Worm (Caenorhabditis elegans) whole organism, L3 larva: Measurements from ENCODE around the gene dct-19.

ENCODE experiments used
- R02D3.7 ChIP-seq: fragments of 150-350 bp; optimal IDR thresholded peaks from 2 replicates; lab custom pipeline; 2014; ENCODE audit warnings: missing biosample characterization, missing genetic modification characterization
- ZK546.5 ChIP-seq: sonication (generic microtip); optimal IDR thresholded peaks from 2 replicates; lab custom pipeline; 2017; ENCODE audit warnings: missing biosample characterization, missing genetic modification characterization
- aly-2 ChIP-seq: fragments of 150-350 bp; optimal IDR thresholded peaks from 2 replicates; lab custom pipeline; 2014; ENCODE audit warnings: missing biosample characterization, missing genetic modification characterization
- ama-1 ChIP-seq: fragments of 150-350 bp; optimal IDR thresholded peaks from 2 replicates; lab custom pipeline; 2018
- ceh-82 ChIP-seq: fragments of 150-350 bp; optimal IDR thresholded peaks from 2 replicates; lab custom pipeline; 2014; ENCODE audit warnings: missing biosample characterization, missing genetic modification characterization
- daf-12 ChIP-seq: fragments of 150-350 bp; optimal IDR thresholded peaks from 2 replicates; lab custom pipeline; 2014; ENCODE audit warnings: missing biosample characterization, missing genetic modification reagents, missing genetic modification characterization
- elt-1 ChIP-seq: fragments of 150-350 bp; optimal IDR thresholded peaks from 2 replicates; lab custom pipeline; 2014; ENCODE audit warnings: missing biosample characterization, missing genetic modification characterization
- elt-2 ChIP-seq: sonication (generic microtip); optimal IDR thresholded peaks from 2 replicates; lab custom pipeline; 2016; ENCODE audit warnings: missing genetic modification reagents, mild to moderate bottlenecking, missing genetic modification characterization, missing compliant biosample characterization
- eor-1 ChIP-seq, 2 experiments: fragments of 150-350 bp; optimal IDR thresholded peaks; 2 replicates each; lab custom pipeline; 2014 to 2018; ENCODE audit warnings: missing biosample characterization in 2 of 2, missing genetic modification characterization in 2 of 2
- fkh-2 ChIP-seq: fragments of 150-350 bp; optimal IDR thresholded peaks from 2 replicates; lab custom pipeline; 2014; ENCODE audit warnings: missing biosample characterization, missing genetic modification reagents, missing genetic modification characterization
- hmg-11 ChIP-seq: sonication (generic microtip); optimal IDR thresholded peaks from 2 replicates; lab custom pipeline; 2016; ENCODE audit warnings: missing genetic modification characterization, missing compliant biosample characterization
- lsy-12 ChIP-seq: sonication (generic microtip); optimal IDR thresholded peaks from 2 replicates; lab custom pipeline; 2016; ENCODE audit warnings: mild to moderate bottlenecking, missing genetic modification characterization, missing compliant biosample characterization
- mdl-1 ChIP-seq: fragments of 150-350 bp; optimal IDR thresholded peaks from 2 replicates; lab custom pipeline; 2014; ENCODE audit warnings: missing biosample characterization, missing genetic modification characterization
- mml-1 ChIP-seq: fragments of 150-350 bp; sonication (generic microtip); optimal IDR thresholded peaks from 3 replicates; lab custom pipeline; 2014; ENCODE audit warnings: missing biosample characterization, missing genetic modification characterization
- nfya-1 ChIP-seq: sonication (generic microtip); optimal IDR thresholded peaks from 2 replicates; lab custom pipeline; 2017; ENCODE audit warnings: missing genetic modification characterization, mild to moderate bottlenecking, missing compliant biosample characterization, antibody characterized with exemption, moderate library complexity; ENCODE audit not compliant: insufficient read depth
- nhr-11 ChIP-seq: fragments of 150-350 bp; optimal IDR thresholded peaks from 2 replicates; lab custom pipeline; 2014; ENCODE audit warnings: missing biosample characterization, missing genetic modification characterization
- nhr-12 ChIP-seq: fragments of 150-350 bp; optimal IDR thresholded peaks from 2 replicates; lab custom pipeline; 2014; ENCODE audit warnings: missing biosample characterization, missing genetic modification characterization
- nhr-237 ChIP-seq: fragments of 150-350 bp; optimal IDR thresholded peaks from 2 replicates; lab custom pipeline; 2014; ENCODE audit warnings: missing biosample characterization, missing genetic modification characterization
- nhr-25 ChIP-seq: sonication (generic microtip); optimal IDR thresholded peaks from 2 replicates; lab custom pipeline; 2017; ENCODE audit warnings: missing biosample characterization, missing genetic modification characterization
- nhr-28 ChIP-seq: fragments of 150-350 bp; optimal IDR thresholded peaks from 2 replicates; lab custom pipeline; 2014; ENCODE audit warnings: missing biosample characterization, missing genetic modification characterization
- nhr-76 ChIP-seq: fragments of 150-350 bp; sonication (generic microtip); optimal IDR thresholded peaks from 5 replicates; lab custom pipeline; 2014; ENCODE audit warnings: missing biosample characterization, missing genetic modification characterization
- nhr-77 ChIP-seq: fragments of 150-350 bp; optimal IDR thresholded peaks from 2 replicates; lab custom pipeline; 2014; ENCODE audit warnings: missing biosample characterization, missing genetic modification characterization
- pha-4 ChIP-seq: fragments of 150-350 bp; optimal IDR thresholded peaks from 2 replicates; lab custom pipeline; 2014; ENCODE audit warnings: missing biosample characterization, missing genetic modification reagents, missing genetic modification characterization
- pqm-1 ChIP-seq: fragments of 150-350 bp; optimal IDR thresholded peaks from 2 replicates; lab custom pipeline; 2017; ENCODE audit warnings: missing biosample characterization, missing genetic modification characterization, inconsistent platforms
- sea-2 ChIP-seq: fragments of 150-350 bp; sonication (generic microtip); optimal IDR thresholded peaks from 4 replicates; lab custom pipeline; 2014; ENCODE audit warnings: missing biosample characterization, missing genetic modification reagents, missing genetic modification characterization
- skn-1 ChIP-seq: fragments of 150-350 bp; optimal IDR thresholded peaks from 2 replicates; lab custom pipeline; 2014; ENCODE audit warnings: missing biosample characterization, missing genetic modification characterization
- snpc-4 ChIP-seq: fragments of 150-350 bp; optimal IDR thresholded peaks from 2 replicates; lab custom pipeline; 2014; ENCODE audit warnings: missing biosample characterization, missing genetic modification characterization
- unc-39 ChIP-seq: sonication (generic microtip); optimal IDR thresholded peaks from 4 replicates; lab custom pipeline; 2017; ENCODE audit warnings: missing biosample characterization, missing genetic modification characterization
- zag-1 ChIP-seq: fragments of 150-350 bp; optimal IDR thresholded peaks from 2 replicates; lab custom pipeline; 2014; ENCODE audit warnings: missing biosample characterization, missing genetic modification characterization

The dct-19 gene

DNA sequence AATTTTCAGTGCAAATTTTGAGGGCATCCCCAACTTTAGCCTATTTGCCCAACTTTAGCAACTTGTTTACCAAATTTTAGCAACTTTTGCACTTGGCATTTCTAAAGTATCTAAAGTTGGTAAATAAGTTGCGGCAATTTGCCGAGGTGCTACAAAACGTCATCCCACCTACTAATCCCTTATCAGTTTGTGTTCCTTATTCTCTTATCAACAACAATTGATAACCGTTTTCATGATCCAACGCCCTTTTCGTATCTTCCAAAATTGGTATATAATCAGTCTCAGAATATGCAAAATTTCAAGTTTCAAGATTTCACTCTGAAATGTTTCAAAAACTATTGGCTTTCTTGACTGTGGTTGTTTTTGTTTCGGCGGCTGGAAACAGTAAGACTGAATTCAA lies 30.6 kb downstream of the dct-19 start, which contains the start of gene F55G11.4:
Gene F55G11.4, plus strand, starts transcription at position 289 of the 400 bp plus-strand sequence.
- TF ChIP-seq elt-2 (tag; lab: Kevin White, UChicago) (peak; percentile 67), aly-2 (tag; lab: Kevin White, UChicago) (no peak), pqm-1 (tag; lab: Kevin White, UChicago) (peak; percentile 35)

DNA sequence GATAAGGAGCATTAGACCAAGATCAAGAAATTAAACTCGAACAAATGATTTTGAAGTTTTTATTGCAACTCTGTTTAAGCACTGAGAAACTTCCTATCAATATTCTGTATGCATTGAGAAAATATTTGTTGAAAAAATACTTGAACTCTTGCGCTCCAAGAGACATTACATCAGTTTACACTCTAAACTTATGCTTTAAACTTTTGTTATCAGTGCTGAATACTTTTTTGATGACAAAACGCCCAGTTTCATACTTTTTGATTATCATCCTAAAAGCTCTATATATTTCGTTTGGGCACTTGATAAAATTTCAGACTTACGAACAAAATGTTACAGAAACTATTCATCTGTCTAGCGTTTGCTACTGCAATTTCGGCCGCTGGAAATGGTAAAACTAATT lies 33.2 kb downstream of the dct-19 start, which contains the start of gene dod-17:
Gene dod-17, plus strand, starts transcription at position 323 of the 400 bp plus-strand sequence.
- peak; percentile 51 for TF ChIP-seq elt-2 (tag; lab: Kevin White, UChicago)
- TF ChIP-seq ZK546.5 (tag; lab: Kevin White, UChicago): no peak

DNA sequence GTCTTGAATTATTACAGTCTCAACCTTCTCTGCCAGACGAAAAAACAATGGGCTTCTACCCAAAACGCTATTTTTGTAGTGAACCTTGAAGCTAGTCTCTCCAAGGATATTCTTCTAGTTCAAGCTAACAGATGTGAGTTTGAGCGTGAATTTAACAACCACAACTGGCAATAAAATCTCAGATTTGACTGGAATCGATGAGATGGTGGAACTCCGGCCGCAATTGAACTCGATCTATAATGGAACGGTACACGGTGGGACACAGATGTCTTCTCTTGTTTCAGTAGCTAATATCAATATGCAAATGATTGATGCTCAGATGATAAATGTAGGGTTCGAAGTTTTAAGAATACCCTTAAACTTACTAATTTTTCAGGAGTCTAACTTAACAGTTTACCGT lies 34.9 kb downstream of the dct-19 start:
- TF ChIP-seq nhr-76 (tag; lab: Kevin White, UChicago): no peak
- TF ChIP-seq pha-4 (tag; lab: Kevin White, UChicago): no peak
- TF ChIP-seq nhr-11 (tag; lab: Kevin White, UChicago): no peak
- no peak for TF ChIP-seq nhr-28

DNA sequence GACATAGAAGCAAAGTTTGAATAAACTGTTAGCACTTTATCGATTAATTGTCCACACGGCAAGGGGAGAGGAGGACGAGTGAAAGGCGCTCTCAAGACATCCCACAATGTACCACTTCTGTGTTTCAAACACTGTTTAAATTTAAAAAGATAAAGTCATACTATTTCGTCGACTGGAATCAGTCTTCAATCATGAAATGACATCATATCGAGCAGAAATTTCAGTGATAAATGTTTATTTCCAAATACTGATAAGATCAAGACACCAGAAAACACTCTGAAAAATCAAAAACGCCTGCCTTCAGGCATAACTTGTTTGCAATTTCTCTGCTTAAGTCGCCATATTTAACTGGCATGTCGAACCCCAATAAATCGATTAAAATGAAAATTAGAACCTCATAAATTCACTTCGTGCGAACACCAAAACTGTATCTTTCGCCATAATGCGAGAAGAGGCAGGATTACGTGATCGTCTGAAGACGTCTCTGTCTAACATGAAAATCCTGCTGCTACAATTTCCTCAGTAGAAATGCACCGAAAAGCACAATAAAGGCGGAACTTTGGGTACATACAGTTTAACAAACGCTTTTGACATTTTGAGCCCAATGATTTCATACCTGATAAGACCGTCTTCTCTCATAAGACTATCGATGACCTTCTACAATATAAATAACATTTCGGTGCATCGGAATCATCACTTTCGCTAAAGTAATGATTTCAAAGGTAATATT lies 35.7 kb downstream of the dct-19 start, which contains the start of gene K10D11.2:
Gene K10D11.2, plus strand, starts transcription at position 680 of the 730 bp plus-strand sequence.
- TF ChIP-seq elt-2 (tag; lab: Kevin White, UChicago) (peak; percentile 82), snpc-4 (tag; lab: Kevin White, UChicago) (no peak), nhr-28 (no peak), pqm-1 (tag; lab: Kevin White, UChicago) (peak; percentile 51), nhr-11 (tag; lab: Kevin White, UChicago) (no peak)

DNA sequence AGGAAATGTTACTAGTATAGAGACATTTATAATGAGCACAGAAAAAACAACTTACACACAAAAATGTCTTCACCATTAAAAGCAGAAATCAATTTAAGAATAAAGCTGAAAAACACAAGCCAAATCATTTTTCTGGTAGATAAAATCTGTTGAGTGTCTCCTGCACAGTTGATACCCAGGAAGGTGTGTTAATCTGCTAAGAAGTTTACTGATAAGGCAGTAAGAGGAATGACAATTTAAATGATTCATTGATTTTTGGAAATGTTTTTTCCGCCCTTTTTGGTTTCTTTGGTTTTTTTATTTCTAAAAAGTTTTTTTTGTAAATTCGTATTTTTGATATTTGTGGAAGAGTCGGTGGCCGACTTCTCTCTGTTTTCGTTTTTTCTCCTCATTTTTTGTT lies 43.2 kb downstream of the dct-19 start, which contains the start of gene K10D11.3:
Gene K10D11.3, minus strand, starts transcription at position 174 of the 400 bp plus-strand sequence.
- TF ChIP-seq elt-2 (tag; lab: Kevin White, UChicago): peak; percentile 53
- TF ChIP-seq pqm-1 (tag; lab: Kevin White, UChicago): peak; percentile 37
- no peak for TF ChIP-seq hmg-11

DNA sequence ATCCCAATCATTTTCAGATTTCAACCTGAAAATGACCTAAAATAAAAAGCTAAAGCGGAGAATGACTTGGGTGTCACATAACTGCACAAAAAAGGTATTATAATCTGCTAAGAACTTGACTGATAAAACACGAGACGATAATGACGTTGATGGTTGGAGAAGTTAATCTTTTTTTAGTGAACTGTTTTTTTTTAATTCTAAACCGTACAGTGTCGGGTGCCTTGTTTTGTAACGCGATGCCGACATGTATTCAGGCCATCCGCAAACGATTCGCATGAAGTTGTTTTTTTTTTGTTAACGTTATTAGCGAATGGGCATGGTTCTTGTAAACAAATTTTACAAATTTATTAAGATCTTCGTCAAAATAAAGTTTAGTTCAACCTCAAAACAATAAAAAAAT lies 46.6 kb downstream of the dct-19 start, which contains the start of gene K10D11.6:
Gene K10D11.6, minus strand, starts transcription at position 101 of the 400 bp plus-strand sequence.
- no peak for TF ChIP-seq ZK546.5 (tag; lab: Kevin White, UChicago)
- no peak for TF ChIP-seq nhr-28
- no peak for TF ChIP-seq snpc-4 (tag; lab: Kevin White, UChicago)
- no peak for TF ChIP-seq sea-2 (GFP tag; lab: Kevin White, UChicago)
- TF ChIP-seq elt-2 (tag; lab: Kevin White, UChicago): peak; percentile 46
- no peak for TF ChIP-seq nhr-11 (tag; lab: Kevin White, UChicago)
- peak; percentile 15 for TF ChIP-seq pqm-1 (tag; lab: Kevin White, UChicago)
- no peak for TF ChIP-seq nhr-12 (tag; lab: Kevin White, UChicago)
- no peak for TF ChIP-seq pha-4 (tag; lab: Kevin White, UChicago)
- no peak for TF ChIP-seq nfya-1 (tag; lab: Kevin White, UChicago)
- no peak for TF ChIP-seq unc-39
- TF ChIP-seq hmg-11: no peak

DNA sequence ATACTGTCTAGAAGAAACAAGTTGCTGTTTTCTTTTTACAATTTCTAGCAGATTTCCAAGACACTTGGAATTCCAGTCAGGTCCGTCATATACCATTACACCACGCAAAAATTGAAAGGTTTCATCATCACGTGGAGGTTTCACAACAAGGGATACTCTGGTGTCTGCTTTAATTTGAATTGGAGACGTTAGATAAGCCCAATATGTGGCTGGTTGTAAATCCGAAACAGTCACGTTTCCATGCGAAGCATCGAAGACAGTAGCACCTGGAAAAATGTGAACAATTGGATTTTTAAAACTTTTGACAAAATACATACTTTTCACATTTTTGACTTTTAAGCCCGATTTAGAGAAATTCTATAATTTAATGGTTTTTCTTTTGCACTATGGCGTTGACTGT lies 47.9 kb downstream of the dct-19 start:
- TF ChIP-seq ama-1 (lab: Kevin White, UChicago) (no peak), zag-1 (tag; lab: Kevin White, UChicago) (no peak), elt-1 (tag; lab: Kevin White, UChicago) (no peak), R02D3.7 (no peak), ceh-82 (tag; lab: Kevin White, UChicago) (no peak), nhr-25 (no peak), mdl-1 (tag; lab: Kevin White, UChicago) (no peak), nhr-237 (tag; lab: Kevin White, UChicago) (no peak), skn-1 (tag; lab: Kevin White, UChicago) (no peak), lsy-12 (tag; lab: Kevin White, UChicago) (no peak), mml-1 (tag; lab: Kevin White, UChicago) (no peak), pqm-1 (tag; lab: Kevin White, UChicago) (no peak), daf-12 (tag; lab: Kevin White, UChicago) (no peak), sea-2 (GFP tag; lab: Kevin White, UChicago) (no peak), nfya-1 (tag; lab: Kevin White, UChicago) (no peak), eor-1 (tag; optimal IDR thresholded peaks at IDR 0.05; lab: Kevin White, UChicago) (no peak), fkh-2 (tag; lab: Kevin White, UChicago) (no peak), hmg-11 (no peak), nhr-77 (no peak)
